Worm (Caenorhabditis elegans): Measurements from ENCODE around the gene srt-18.

The srt-18 gene

ce11 chrV:9035685-9036084 is 20.2 kb upstream of the srt-18 start, which contains the start of gene srsx-34:
Gene srsx-34 (plus strand): TSS chrV:9035985.
- TF ChIP-seq pha-4 (tag; optimal IDR thresholded peaks at IDR 0.05) (no peak), madf-8 (GFP tag; conservative IDR thresholded peaks at IDR 0.05) (no peak)

- TF ChIP-seq ccch-3 (GFP tag; optimal IDR thresholded peaks at IDR 0.05) (no peak), unc-62 (GFP tag; optimal IDR thresholded peaks at IDR 0.05) (no peak), lin-40 (tag; optimal IDR thresholded peaks at IDR 0.05) (no peak), ceh-100 (GFP tag; IDR thresholded peaks at IDR 0.05) (no peak), snpc-1.3 (tag; optimal IDR thresholded peaks at IDR 0.05; ENCODE audit: insufficient read depth) (no peak), ztf-18 (tag; optimal IDR thresholded peaks at IDR 0.05) (no peak), dpl-1 (GFP tag; optimal IDR thresholded peaks at IDR 0.05) (no peak), egrh-3 (GFP tag; IDR thresholded peaks at IDR 0.05) (no peak), akir-1 (GFP tag; optimal IDR thresholded peaks at IDR 0.05) (no peak), aptf-3 (GFP tag; IDR thresholded peaks at IDR 0.05) (no peak), him-1 (tag; optimal IDR thresholded peaks at IDR 0.05) (no peak), nfyb-1 (GFP tag; IDR thresholded peaks at IDR 0.05) (no peak), ceh-58 (GFP tag; IDR thresholded peaks at IDR 0.05) (no peak), tbp1 (GFP tag; optimal IDR thresholded peaks at IDR 0.05) (no peak), tlf-1 (GFP tag; optimal IDR thresholded peaks at IDR 0.05) (no peak), nhr-179 (tag; optimal IDR thresholded peaks at IDR 0.05) (no peak)
Measured at ce11 chrV:9033267-9033666, 17.8 kb upstream of the srt-18 start, which contains the start of gene C25E10.4. Gene C25E10.4 (plus strand): TSS chrV:9033567.

- TF ChIP-seq bed-2 (GFP tag; IDR thresholded peaks at IDR 0.05) (no peak), athp-1 (tag; optimal IDR thresholded peaks at IDR 0.05) (no peak), T07F8.4 (tag; optimal IDR thresholded peaks at IDR 0.05) (no peak), ekl-4 (GFP tag; IDR thresholded peaks at IDR 0.05) (no peak), F49E8.2 (tag; optimal IDR thresholded peaks at IDR 0.05; ENCODE audit: insufficient read depth) (no peak), K12H6.12 (tag; optimal IDR thresholded peaks at IDR 0.05) (no peak), egl-44 (GFP tag; IDR thresholded peaks at IDR 0.05) (no peak), lin-40 (tag; optimal IDR thresholded peaks at IDR 0.05) (no peak), attf-6 (GFP tag; IDR thresholded peaks at IDR 0.05) (no peak), F10E7.11 (tag; optimal IDR thresholded peaks at IDR 0.05) (no peak), atf-7 (tag; optimal IDR thresholded peaks at IDR 0.05) (no peak), F23B12.7 (tag; optimal IDR thresholded peaks at IDR 0.05; ENCODE audit: insufficient read depth) (no peak), nhr-179 (tag; optimal IDR thresholded peaks at IDR 0.05) (no peak), F39B2.1 (GFP tag; IDR thresholded peaks at IDR 0.05) (no peak), mxl-1 (tag; optimal IDR thresholded peaks at IDR 0.05) (no peak), sptf-2 (GFP tag; optimal IDR thresholded peaks at IDR 0.05) (no peak), F37B4.10 (GFP tag; IDR thresholded peaks at IDR 0.05) (no peak)
Measured at ce11 chrV:9030248-9030647, 14.8 kb upstream of the srt-18 start, which contains the start of gene C25E10.5. Gene C25E10.5 (plus strand): TSS chrV:9030548.

- TF ChIP-seq unc-62 (GFP tag; optimal IDR thresholded peaks at IDR 0.05) (no peak), ztf-25 (GFP tag; IDR thresholded peaks at IDR 0.05) (no peak), lag-1 (GFP tag; IDR thresholded peaks at IDR 0.05) (no peak), F33H1.4 (GFP tag; IDR thresholded peaks at IDR 0.05) (no peak), D2030.7 (GFP tag; IDR thresholded peaks at IDR 0.05) (no peak), let-526 (GFP tag; IDR thresholded peaks at IDR 0.05) (no peak), hlh-26 (GFP tag; conservative IDR thresholded peaks at IDR 0.05) (no peak), B0336.3 (GFP tag; IDR thresholded peaks at IDR 0.05) (no peak), him-1 (tag; optimal IDR thresholded peaks at IDR 0.05) (no peak), mcd-1 (GFP tag; IDR thresholded peaks at IDR 0.05) (no peak), snpc-4 (GFP tag; optimal IDR thresholded peaks at IDR 0.05) (no peak), snpc-4 (tag; optimal IDR thresholded peaks at IDR 0.05) (no peak), F23B12.7 (tag; optimal IDR thresholded peaks at IDR 0.05; ENCODE audit: insufficient read depth) (no peak), K11D2.4 (GFP tag; IDR thresholded peaks at IDR 0.05) (no peak), hrde-1 (tag; optimal IDR thresholded peaks at IDR 0.05; ENCODE audit: borderline replicate concordance) (no peak), tlf-1 (GFP tag; optimal IDR thresholded peaks at IDR 0.05) (no peak), nhr-27 (tag; optimal IDR thresholded peaks at IDR 0.05) (no peak)
Measured at ce11 chrV:9024713-9025112, 9.3 kb upstream of the srt-18 start, which contains the start of gene bus-1. Gene bus-1 (minus strand): TSS chrV:9024813.
